Fruit fly (Drosophila melanogaster) whole organism, pupa: ENCODE data around the gene CG46456.

Experiments
- CG10348 ChIP-seq: fragments of 200-800 bp; sonication (Bioruptor generic); IDR thresholded peaks from 2 replicates; pipeline ENCODE4 v1.3.6; 2022; ENCODE audit warnings: missing biosample characterization, missing genetic modification characterization
- CG12605 ChIP-seq: fragments of 200-800 bp; sonication (Bioruptor generic); IDR thresholded peaks from 2 replicates; pipeline ENCODE4 v1.3.6; 2022; ENCODE audit warnings: missing biosample characterization, missing genetic modification characterization
- CG13204 ChIP-seq: fragments of 200-800 bp; sonication (Bioruptor generic); optimal IDR thresholded peaks from 2 replicates; lab custom pipeline; 2018; ENCODE audit warnings: missing biosample characterization, mild to moderate bottlenecking, missing genetic modification characterization, moderate library complexity
- CG14655 ChIP-seq: fragments of 200-800 bp; sonication (Bioruptor generic); optimal IDR thresholded peaks from 3 replicates; lab custom pipeline; 2017; ENCODE audit warnings: mild to moderate bottlenecking, missing biosample characterization, missing genetic modification reagents, missing genetic modification characterization
- CG15710 ChIP-seq: fragments of 200-800 bp; sonication (Bioruptor generic); optimal IDR thresholded peaks from 2 replicates; lab custom pipeline; 2018; ENCODE audit warnings: missing biosample characterization, mild to moderate bottlenecking, missing genetic modification characterization, moderate library complexity
- CG17806 ChIP-seq: fragments of 200-800 bp; sonication (Bioruptor generic); optimal IDR thresholded peaks from 2 replicates; lab custom pipeline; 2018; ENCODE audit warnings: missing biosample characterization, mild to moderate bottlenecking, missing genetic modification characterization, moderate library complexity
- CG32121 ChIP-seq: fragments of 200-800 bp; sonication (Bioruptor generic); IDR thresholded peaks from 2 replicates; pipeline ENCODE4 v1.3.6; 2022; ENCODE audit warnings: missing biosample characterization, missing genetic modification characterization
- CG34367 ChIP-seq: fragments of 200-800 bp; sonication (Bioruptor generic); optimal IDR thresholded peaks from 2 replicates; lab custom pipeline; 2018; ENCODE audit warnings: missing biosample characterization, mild to moderate bottlenecking, missing genetic modification characterization
- CG4496 ChIP-seq: fragments of 200-800 bp; sonication (Bioruptor generic); IDR thresholded peaks from 3 replicates; pipeline ENCODE4 v1.3.6; 2022; ENCODE audit warnings: missing biosample characterization, missing genetic modification characterization
- CG8159 ChIP-seq: fragments of 200-800 bp; sonication (Bioruptor generic); optimal IDR thresholded peaks from 3 replicates; lab custom pipeline; 2018; ENCODE audit warnings: missing biosample characterization, mild to moderate bottlenecking, missing genetic modification characterization, moderate library complexity
- CG8301 ChIP-seq: fragments of 200-800 bp; sonication (Bioruptor generic); optimal IDR thresholded peaks from 2 replicates; lab custom pipeline; 2018; ENCODE audit warnings: missing biosample characterization, mild to moderate bottlenecking, missing genetic modification characterization
- CG9948 ChIP-seq: fragments of 200-800 bp; sonication (Bioruptor generic); optimal IDR thresholded peaks from 2 replicates; lab custom pipeline; 2018; ENCODE audit warnings: missing biosample characterization, mild to moderate bottlenecking, missing genetic modification characterization, moderate library complexity
- D1 ChIP-seq: fragments of 200-800 bp; sonication (Bioruptor generic); optimal IDR thresholded peaks from 2 replicates; lab custom pipeline; 2018; ENCODE audit warnings: missing biosample characterization, mild to moderate bottlenecking, missing genetic modification characterization, moderate library complexity
- EcR ChIP-seq: fragments of 200-800 bp; sonication (Bioruptor generic); optimal IDR thresholded peaks from 3 replicates; lab custom pipeline; 2019; ENCODE audit warnings: missing biosample characterization, missing genetic modification characterization, mild to moderate bottlenecking, moderate library complexity, missing genetic modification reagents
- Ets98B ChIP-seq: fragments of 200-800 bp; sonication (Bioruptor generic); IDR thresholded peaks from 2 replicates; pipeline ENCODE4 v1.3.6; 2022; ENCODE audit warnings: missing biosample characterization, missing genetic modification characterization
- Pif1A ChIP-seq: fragments of 200-800 bp; sonication (Bioruptor generic); optimal IDR thresholded peaks from 3 replicates; lab custom pipeline; 2016; ENCODE audit warnings: missing biosample characterization, missing genetic modification characterization
- Pif1B ChIP-seq: fragments of 200-800 bp; sonication (Bioruptor generic); optimal IDR thresholded peaks from 3 replicates; lab custom pipeline; 2016; ENCODE audit warnings: missing biosample characterization, missing genetic modification characterization
- Snoo ChIP-seq: fragments of 200-800 bp; sonication (Bioruptor generic); optimal IDR thresholded peaks from 3 replicates; lab custom pipeline; 2017; ENCODE audit warnings: missing biosample characterization, mild to moderate bottlenecking, missing genetic modification characterization, inconsistent platforms
- fd96Ca ChIP-seq: fragments of 200-800 bp; sonication (Bioruptor generic); IDR thresholded peaks from 3 replicates; pipeline ENCODE4 v1.3.6; 2022; ENCODE audit warnings: missing biosample characterization, missing genetic modification characterization
- gl ChIP-seq: fragments of 200-800 bp; sonication (Bioruptor generic); optimal IDR thresholded peaks from 2 replicates; lab custom pipeline; 2018; ENCODE audit warnings: missing biosample characterization, mild to moderate bottlenecking, missing genetic modification characterization
- rn ChIP-seq: fragments of 200-800 bp; sonication (Bioruptor generic); IDR thresholded peaks from 2 replicates; pipeline ENCODE4 v1.3.6; 2022; ENCODE audit warnings: missing biosample characterization, missing genetic modification characterization

The CG46456 gene

DNA sequence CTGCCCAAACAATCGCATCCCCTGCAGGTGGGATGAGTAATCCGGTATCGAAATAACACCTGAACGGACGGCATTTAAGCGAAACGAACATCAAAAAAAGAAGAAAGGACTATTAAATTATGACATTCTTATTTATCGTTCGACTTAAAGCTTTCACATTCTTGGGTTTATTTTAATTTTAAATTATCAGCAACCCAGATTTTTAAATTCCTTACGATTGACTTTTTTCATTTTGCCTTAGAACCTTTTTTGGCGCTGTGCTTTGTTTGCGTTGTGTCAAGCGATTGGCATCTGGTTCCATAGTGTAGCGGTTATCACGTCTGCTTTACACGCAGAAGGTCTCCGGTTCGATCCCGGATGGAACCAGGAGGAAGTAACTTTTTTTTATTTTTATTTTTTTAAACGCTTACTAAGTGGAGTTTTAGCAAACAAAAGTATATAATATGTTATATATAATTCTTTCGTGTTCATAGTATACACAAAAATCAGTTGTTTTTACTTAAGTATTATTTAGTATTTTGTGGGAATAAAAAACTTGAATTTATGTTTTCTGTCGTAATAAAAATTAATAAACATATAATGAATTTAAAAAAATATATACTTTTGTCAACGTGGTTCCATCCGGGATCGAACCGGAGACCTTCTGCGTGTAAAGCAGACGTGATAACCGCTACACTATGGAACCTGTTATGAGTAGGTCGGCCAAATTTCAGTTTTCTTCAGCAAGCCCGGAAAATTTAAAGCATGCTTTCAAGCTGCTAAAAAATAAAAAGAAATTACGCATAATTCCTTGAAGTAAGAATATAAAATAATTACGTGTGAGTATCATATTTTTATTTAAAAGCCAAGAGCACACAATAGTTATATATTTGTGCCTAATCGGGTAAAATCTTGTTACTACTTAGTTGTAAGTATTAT, 1.2 kb upstream of the CG46456 start:
- TF ChIP-seq CG8301 (tag; lab: Kevin White, UChicago), result no peak
- peak; percentile 54 for TF ChIP-seq D1 (tag; lab: Kevin White, UChicago)

dm6 chr3L:5355823-5356049, 590 bp upstream of the CG46456 start, which contains the start of gene lama:
Gene lama, minus strand, starts transcription at chr3L:5355923.
- no peak for TF ChIP-seq CG14655 (GFP tag; lab: Kevin White, UChicago)
- no peak for TF ChIP-seq CG17806 (tag; lab: Kevin White, UChicago)
- no peak for TF ChIP-seq CG15710 (tag; lab: Kevin White, UChicago)
- no peak for TF ChIP-seq Pif1B (GFP tag; lab: Kevin White, UChicago)
- TF ChIP-seq D1 (tag; lab: Kevin White, UChicago), result no peak
- TF ChIP-seq Pif1A (GFP tag; lab: Kevin White, UChicago), result no peak
- no peak for TF ChIP-seq CG9948 (tag; lab: Kevin White, UChicago)
- no peak for TF ChIP-seq gl (tag; lab: Kevin White, UChicago)
- no peak for TF ChIP-seq CG34367 (tag; lab: Kevin White, UChicago)
- no peak for TF ChIP-seq CG13204 (GFP tag; lab: Kevin White, UChicago)
- no peak for TF ChIP-seq Ets98B (GFP tag; lab: Robert Waterston, UW)

- TF ChIP-seq CG12605 (no peak), Ets98B (GFP tag; lab: Robert Waterston, UW) (no peak), CG15710 (tag; lab: Kevin White, UChicago) (no peak), gl (tag; lab: Kevin White, UChicago) (no peak), CG32121 (GFP tag; lab: Robert Waterston, UW) (no peak), CG10348 (GFP tag; lab: Robert Waterston, UW) (no peak), EcR (GFP tag; lab: Kevin White, UChicago) (no peak), CG17806 (tag; lab: Kevin White, UChicago) (no peak), CG8301 (tag; lab: Kevin White, UChicago) (no peak), Snoo (tag; lab: Kevin White, UChicago) (no peak), CG9948 (tag; lab: Kevin White, UChicago) (no peak), CG4496 (GFP tag; lab: Robert Waterston, UW) (no peak), fd96Ca (no peak), CG13204 (GFP tag; lab: Kevin White, UChicago) (no peak), Pif1A (GFP tag; lab: Kevin White, UChicago) (no peak)
Observed at dm6 chr3L:5354472-5354871, 674 bp downstream of the CG46456 start.

dm6 chr3L:5353484-5354056, 1.6 kb downstream of the CG46456 start:
- TF ChIP-seq gl (tag; lab: Kevin White, UChicago) (peak; percentile 37), CG34367 (tag; lab: Kevin White, UChicago) (no peak)

DNA sequence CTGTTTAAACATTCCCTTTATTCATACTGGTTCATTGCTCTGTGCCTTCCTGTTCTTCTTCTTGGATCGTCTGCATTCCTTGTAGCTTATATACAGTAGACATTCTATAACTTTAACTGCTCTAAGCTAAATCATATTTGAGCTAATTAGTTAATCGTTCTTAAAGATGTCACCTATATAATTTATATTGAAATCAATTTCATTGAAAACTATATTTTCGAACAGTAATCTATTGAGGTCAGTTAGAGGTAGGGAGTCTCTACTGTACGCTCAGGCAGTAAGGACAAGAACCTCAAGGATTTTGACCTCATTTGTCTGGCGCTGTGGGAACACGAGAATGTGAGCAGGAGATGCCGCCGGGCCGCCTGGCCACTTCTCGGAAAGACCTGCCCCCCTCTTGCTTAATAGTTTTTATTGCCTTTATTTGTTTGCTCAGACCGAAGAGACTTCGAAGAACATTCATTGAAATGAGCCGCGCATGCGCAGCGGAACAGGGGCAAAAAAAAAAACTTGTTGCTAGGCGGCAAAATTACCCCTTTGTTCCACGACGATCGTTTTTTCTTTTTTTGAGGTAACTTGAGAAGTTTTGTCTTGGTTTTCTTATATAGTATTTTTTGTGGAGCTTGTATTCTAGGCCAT, 2.3 kb downstream of the CG46456 start:
- TF ChIP-seq Pif1B (GFP tag; lab: Kevin White, UChicago), result peak; percentile 73
- TF ChIP-seq Pif1A (GFP tag; lab: Kevin White, UChicago), result peak; percentile 14
- peak; percentile 89 for TF ChIP-seq CG13204 (GFP tag; lab: Kevin White, UChicago)
- TF ChIP-seq CG12605, result peak; percentile 53; the same call in 1 of the 2 replicates
- no peak for TF ChIP-seq Ets98B (GFP tag; lab: Robert Waterston, UW)
- peak; percentile 65 for TF ChIP-seq CG14655 (GFP tag; lab: Kevin White, UChicago)
- 0 out of 2 replicates have a peak, but pooled peaks have one; percentile 8 for TF ChIP-seq CG32121 (GFP tag; lab: Robert Waterston, UW)
- TF ChIP-seq D1 (tag; lab: Kevin White, UChicago), result peak; percentile 82
- peak; percentile 80 for TF ChIP-seq gl (tag; lab: Kevin White, UChicago)
- TF ChIP-seq EcR (GFP tag; lab: Kevin White, UChicago), result peak; percentile 100
- peak; percentile 49 for TF ChIP-seq CG8301 (tag; lab: Kevin White, UChicago)
- peak; percentile 89 for TF ChIP-seq CG17806 (tag; lab: Kevin White, UChicago)
- TF ChIP-seq CG9948 (tag; lab: Kevin White, UChicago), result peak; percentile 89
- peak; percentile 97 for TF ChIP-seq CG15710 (tag; lab: Kevin White, UChicago)
- TF ChIP-seq Snoo (tag; lab: Kevin White, UChicago), result peak; percentile 78
- TF ChIP-seq CG8159 (tag; lab: Kevin White, UChicago), result peak; percentile 97
- TF ChIP-seq CG4496 (GFP tag; lab: Robert Waterston, UW), result peak; percentile 66; the same call in 2 of the 3 replicates
- TF ChIP-seq fd96Ca, result no peak
- TF ChIP-seq rn (GFP tag; lab: Robert Waterston, UW), result no peak
- TF ChIP-seq CG10348 (GFP tag; lab: Robert Waterston, UW), result no peak
- peak; percentile 92 for TF ChIP-seq CG34367 (tag; lab: Kevin White, UChicago)
- TF ChIP-seq, all 21 proteins: peak for 17
